Worm (Caenorhabditis elegans): ENCODE measurements around the gene vps-32.1.

vps-32.1 gene

ce11 chrII:6562203-6562867, 27.2 kb upstream of the vps-32.1 start (continued):
- TF ChIP-seq ceh-32 (tag; optimal IDR thresholded peaks at IDR 0.05; ENCODE audit: poor library complexity) (no peak), ztf-7 (tag; optimal IDR thresholded peaks at IDR 0.05) (no peak), daf-8 (GFP tag; IDR thresholded peaks at IDR 0.05) (no peak), nhr-25 (tag; optimal IDR thresholded peaks at IDR 0.05; ENCODE audit: borderline replicate concordance, insufficient read depth) (peak; percentile 91), lin-13 (GFP tag; optimal IDR thresholded peaks at IDR 0.05) (no peak), fkh-10 (GFP tag; optimal IDR thresholded peaks at IDR 0.05) (no peak), nhr-10 (tag; optimal IDR thresholded peaks at IDR 0.05) (no peak), mxl-3 (GFP tag; optimal IDR thresholded peaks at IDR 0.05) (peak; percentile 37), nhr-77 (tag; optimal IDR thresholded peaks at IDR 0.05) (no peak), zip-11 (GFP tag; IDR thresholded peaks at IDR 0.05) (no peak), T20F7.1 (GFP tag; optimal IDR thresholded peaks at IDR 0.05) (no peak), zfp-2 (tag; optimal IDR thresholded peaks at IDR 0.05) (no peak), mdl-1 (tag; optimal IDR thresholded peaks at IDR 0.05) (peak in 1 of 2 experiments; percentile 54), vab-7 (GFP tag; IDR thresholded peaks at IDR 0.05) (no peak), Y48G9A.11 (GFP tag; IDR thresholded peaks at IDR 0.05) (no peak), snpc-4 (tag; optimal IDR thresholded peaks at IDR 0.05) (no peak), ama-1 (optimal IDR thresholded peaks at IDR 0.05) (peak; percentile 10), lir-3 (tag; optimal IDR thresholded peaks at IDR 0.05) (no peak), D1046.2 (GFP tag; IDR thresholded peaks at IDR 0.05) (no peak), daf-16 (GFP tag; optimal IDR thresholded peaks at IDR 0.05) (peak in 1 of 2 experiments; percentile 62), daf-16 (tag; optimal IDR thresholded peaks at IDR 0.05) (peak; percentile 12), dve-1 (tag; optimal IDR thresholded peaks at IDR 0.05; ENCODE audit: insufficient read depth) (peak; percentile 27), T26A8.4 (GFP tag; IDR thresholded peaks at IDR 0.05) (no peak), egl-43 (GFP tag; IDR thresholded peaks at IDR 0.05) (no peak), nhr-48 (tag; optimal IDR thresholded peaks at IDR 0.05) (peak; percentile 69), hif-1 (tag; optimal IDR thresholded peaks at IDR 0.05) (no peak), egl-27 (tag; optimal IDR thresholded peaks at IDR 0.05) (no peak), snpc-1.2 (GFP tag; IDR thresholded peaks at IDR 0.05) (no peak), unc-62 (GFP tag; optimal IDR thresholded peaks at IDR 0.05 in 1 of 2) (peak in 1 of 2 experiments; percentile 92), unc-62 (tag; optimal IDR thresholded peaks at IDR 0.05) (no peak), F44E2.7 (GFP tag; IDR thresholded peaks at IDR 0.05) (no peak), dmd-9 (GFP tag; IDR thresholded peaks at IDR 0.05) (no peak), sdz-12 (GFP tag; optimal IDR thresholded peaks at IDR 0.05) (no peak), R02D3.7 (tag; optimal IDR thresholded peaks at IDR 0.05) (no peak), lin-1 (GFP tag; IDR thresholded peaks at IDR 0.05) (no peak), ces-1 (GFP tag; optimal IDR thresholded peaks at IDR 0.05) (no peak), unc-130 (GFP tag; optimal IDR thresholded peaks at IDR 0.05) (no peak), dmd-6 (GFP tag; IDR thresholded peaks at IDR 0.05) (no peak; the same call in 1 of the 2 replicates), mxl-2 (GFP tag; conservative IDR thresholded peaks at IDR 0.05) (no peak)

- TF ChIP-seq mes-2 (tag; optimal IDR thresholded peaks at IDR 0.05; ENCODE audit: poor library complexity, severe bottlenecking) (peak; percentile 31), ctbp-1 (GFP tag; IDR thresholded peaks at IDR 0.05) (peak; percentile 49; the same call in 1 of the 2 replicates), mep-1 (tag; optimal IDR thresholded peaks at IDR 0.05) (peak; percentile 53), dve-1 (tag; optimal IDR thresholded peaks at IDR 0.05; ENCODE audit: insufficient read depth) (peak; percentile 43), daf-16 (GFP tag; optimal IDR thresholded peaks at IDR 0.05) (no peak), daf-16 (tag; optimal IDR thresholded peaks at IDR 0.05) (peak; percentile 22), T26A8.4 (GFP tag; IDR thresholded peaks at IDR 0.05) (peak; percentile 35; the same call in 1 of the 2 replicates), lsy-2 (tag; optimal IDR thresholded peaks at IDR 0.05) (peak in 1 of 2 experiments; percentile 27), F37D6.2 (tag; optimal IDR thresholded peaks at IDR 0.05) (peak; percentile 27), ceh-32 (tag; optimal IDR thresholded peaks at IDR 0.05; ENCODE audit: poor library complexity) (no peak), mdl-1 (tag; optimal IDR thresholded peaks at IDR 0.05) (peak in 1 of 2 experiments; percentile 27), jun-1 (tag; optimal IDR thresholded peaks at IDR 0.05) (no peak), lir-3 (tag; optimal IDR thresholded peaks at IDR 0.05) (no peak), snpc-1.2 (GFP tag; IDR thresholded peaks at IDR 0.05) (no peak), nhr-76 (tag; optimal IDR thresholded peaks at IDR 0.05) (no peak), hif-1 (tag; optimal IDR thresholded peaks at IDR 0.05) (peak in 1 of 2 experiments; percentile 7), hmg-1.1 (GFP tag; IDR thresholded peaks at IDR 0.05) (peak; percentile 78), unc-62 (GFP tag; optimal IDR thresholded peaks at IDR 0.05 in 1 of 2) (peak in 1 of 2 experiments; percentile 13), unc-62 (tag; optimal IDR thresholded peaks at IDR 0.05) (no peak), hlh-11 (tag; optimal IDR thresholded peaks at IDR 0.05) (peak; percentile 72), set-16 (GFP tag; IDR thresholded peaks at IDR 0.05) (no peak)
Observed at ce11 chrII:6563238-6563637, 26.3 kb upstream of the vps-32.1 start.
